Fruit fly (Drosophila melanogaster): Measurements from ENCODE around the gene SmE.

Gene SmE

DNA sequence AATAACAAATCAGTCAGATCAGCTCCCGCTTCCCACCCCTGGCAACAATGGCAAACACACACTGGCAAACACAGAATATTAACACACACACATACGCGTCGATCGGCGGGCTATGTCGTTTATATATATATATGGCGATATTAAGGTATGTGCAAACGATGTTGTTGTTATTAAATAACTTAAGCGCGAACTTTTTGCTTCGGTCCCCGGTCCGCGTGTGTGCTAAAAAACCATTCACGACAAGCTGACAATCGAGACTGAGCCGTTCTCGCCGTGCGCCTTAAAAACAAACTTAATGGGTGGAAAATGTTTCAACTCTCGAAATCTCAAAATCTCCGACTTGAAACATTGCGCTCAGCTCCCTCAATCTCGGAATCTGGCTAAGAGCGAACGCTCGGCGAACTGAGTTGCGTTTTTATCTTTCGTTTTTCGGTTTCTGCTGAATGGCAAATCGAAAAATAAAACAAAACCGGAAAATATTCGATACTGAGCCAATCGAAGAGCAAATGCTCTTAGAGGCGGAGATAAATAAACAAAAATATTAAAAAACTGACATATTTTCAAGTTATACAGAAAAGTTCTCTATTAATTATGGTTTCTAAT lies 5.9 kb downstream of the SmE start, which contains the start of gene spz3 (continued):
- TF ChIP-seq OdsH (GFP tag; optimal IDR thresholded peaks at IDR 0.05) (peak; percentile 1), achi (GFP tag; optimal IDR thresholded peaks at IDR 0.05) (peak; percentile 13), fd59A (GFP tag; optimal IDR thresholded peaks at IDR 0.05) (peak; percentile 22), lz (GFP tag; optimal IDR thresholded peaks at IDR 0.05) (peak; percentile 9), CG11762 (GFP tag; optimal IDR thresholded peaks at IDR 0.05; ENCODE audit: insufficient read depth) (no peak), Eip75B (GFP tag; optimal IDR thresholded peaks at IDR 0.05) (peak; percentile 43), CG34406 (GFP tag; optimal IDR thresholded peaks at IDR 0.05) (peak; percentile 61), eg (GFP tag; IDR thresholded peaks at IDR 0.05) (peak; percentile 90), CG11902 (GFP tag; optimal IDR thresholded peaks at IDR 0.05) (no peak), Sox15 (GFP tag; optimal IDR thresholded peaks at IDR 0.05) (no peak), CG7368 (GFP tag; optimal IDR thresholded peaks at IDR 0.05) (no peak), dac (GFP tag; optimal IDR thresholded peaks at IDR 0.05) (no peak), pdm3 (GFP tag; optimal IDR thresholded peaks at IDR 0.05) (peak; percentile 53), Eip93F (GFP tag; optimal IDR thresholded peaks at IDR 0.05) (peak; percentile 61), Sox14 (GFP tag; optimal IDR thresholded peaks at IDR 0.05) (no peak), Blimp-1 (GFP tag; optimal IDR thresholded peaks at IDR 0.05) (peak; percentile 41), Hr38 (GFP tag; optimal IDR thresholded peaks at IDR 0.05) (no peak), CG3032 (tag; optimal IDR thresholded peaks at IDR 0.05) (peak; percentile 53), topi (GFP tag; optimal IDR thresholded peaks at IDR 0.05) (no peak), Hr4 (GFP tag; optimal IDR thresholded peaks at IDR 0.05) (no peak), CG8119 (GFP tag; IDR thresholded peaks at IDR 0.05) (peak; percentile 84), fd85E (GFP tag; optimal IDR thresholded peaks at IDR 0.05) (no peak), CG3919 (GFP tag; optimal IDR thresholded peaks at IDR 0.05) (peak; percentile 42), Eip78C (GFP tag) (peak; percentile 70), CG15336 (GFP tag; IDR thresholded peaks at IDR 0.05) (peak; percentile 80), CG9139 (GFP tag; optimal IDR thresholded peaks at IDR 0.05) (peak; percentile 82), CG10669 (GFP tag; optimal IDR thresholded peaks at IDR 0.05) (peak; percentile 71), CG8632 (GFP tag; optimal IDR thresholded peaks at IDR 0.05) (peak; percentile 55), CG6276 (GFP tag; optimal IDR thresholded peaks at IDR 0.05) (peak; percentile 82), Met (GFP tag; optimal IDR thresholded peaks at IDR 0.05) (peak; percentile 18), ss (GFP tag; optimal IDR thresholded peaks at IDR 0.05) (peak; percentile 80 to 88), CG6792 (GFP tag; optimal IDR thresholded peaks at IDR 0.05) (peak; percentile 6), Smox (GFP tag; optimal IDR thresholded peaks at IDR 0.05) (no peak), salr (GFP tag; optimal IDR thresholded peaks at IDR 0.05) (peak; percentile 9 to 33), dsx (GFP tag; optimal IDR thresholded peaks at IDR 0.05; ENCODE audit: poor library complexity, severe bottlenecking) (peak; percentile 71), esn (GFP tag; optimal IDR thresholded peaks at IDR 0.05) (no peak)

- TF ChIP-seq fkh (GFP tag; optimal IDR thresholded peaks at IDR 0.05) (no peak), fd59A (GFP tag; optimal IDR thresholded peaks at IDR 0.05) (no peak), dsx (GFP tag; optimal IDR thresholded peaks at IDR 0.05; ENCODE audit: poor library complexity, severe bottlenecking) (no peak), Gug (GFP tag; IDR thresholded peaks at IDR 0.05) (no peak), dac (GFP tag; optimal IDR thresholded peaks at IDR 0.05) (no peak), Lpt (GFP tag; optimal IDR thresholded peaks at IDR 0.05) (no peak), achi (GFP tag; optimal IDR thresholded peaks at IDR 0.05) (no peak), CG6792 (GFP tag; optimal IDR thresholded peaks at IDR 0.05) (no peak), Sox14 (GFP tag; optimal IDR thresholded peaks at IDR 0.05) (no peak), CG6276 (GFP tag; optimal IDR thresholded peaks at IDR 0.05) (no peak), CG16779 (tag; optimal IDR thresholded peaks at IDR 0.05) (no peak)
These were observed 6.9 kb downstream of the SmE start for dm6 chr2L:7878372-7878771.
